Worm (Caenorhabditis elegans) whole organism, L3 larva: ENCODE data around the gene mlc-4.

Source experiments
- aly-2 ChIP-seq: fragments of 150-350 bp; optimal IDR thresholded peaks from 2 replicates; lab custom pipeline; 2014; ENCODE audit warnings: missing biosample characterization, missing genetic modification characterization
- ama-1 ChIP-seq: fragments of 150-350 bp; optimal IDR thresholded peaks from 2 replicates; lab custom pipeline; 2018
- ceh-28 ChIP-seq: fragments of 150-350 bp; optimal IDR thresholded peaks from 2 replicates; lab custom pipeline; 2014; ENCODE audit warnings: missing biosample characterization, missing genetic modification reagents, missing genetic modification characterization
- ceh-9 ChIP-seq: sonication (generic microtip); optimal IDR thresholded peaks from 2 replicates; lab custom pipeline; 2018; ENCODE audit warnings: missing biosample characterization, missing genetic modification characterization
- daf-12 ChIP-seq: fragments of 150-350 bp; optimal IDR thresholded peaks from 2 replicates; lab custom pipeline; 2014; ENCODE audit warnings: missing biosample characterization, missing genetic modification reagents, missing genetic modification characterization
- egl-27 ChIP-seq: sonication (generic microtip); optimal IDR thresholded peaks from 4 replicates; lab custom pipeline; 2017; ENCODE audit warnings: missing biosample characterization, missing genetic modification reagents, missing genetic modification characterization
- egl-5 ChIP-seq: fragments of 150-350 bp; optimal IDR thresholded peaks from 2 replicates; lab custom pipeline; 2017; ENCODE audit warnings: missing biosample characterization, missing genetic modification reagents, missing genetic modification characterization, inconsistent platforms
- elt-1 ChIP-seq: fragments of 150-350 bp; optimal IDR thresholded peaks from 2 replicates; lab custom pipeline; 2014; ENCODE audit warnings: missing biosample characterization, missing genetic modification characterization
- elt-2 ChIP-seq: sonication (generic microtip); optimal IDR thresholded peaks from 2 replicates; lab custom pipeline; 2016; ENCODE audit warnings: missing genetic modification reagents, mild to moderate bottlenecking, missing genetic modification characterization, missing compliant biosample characterization
- elt-3 ChIP-seq, 3 experiments: fragments of 150-350 bp in 1 of 3; sonication (generic microtip) in 2 of 3; optimal IDR thresholded peaks; 2 replicates in 2 of 3; 4 replicates in 1 of 3; lab custom pipeline; 2014 to 2017; ENCODE audit warnings: missing biosample characterization in 3 of 3, missing genetic modification characterization in 3 of 3
- eor-1 ChIP-seq, 2 experiments: fragments of 150-350 bp; optimal IDR thresholded peaks; 2 replicates each; lab custom pipeline; 2014 to 2018; ENCODE audit warnings: missing biosample characterization in 2 of 2, missing genetic modification characterization in 2 of 2
- fkh-2 ChIP-seq: fragments of 150-350 bp; optimal IDR thresholded peaks from 2 replicates; lab custom pipeline; 2014; ENCODE audit warnings: missing biosample characterization, missing genetic modification reagents, missing genetic modification characterization
- hmg-11 ChIP-seq: sonication (generic microtip); optimal IDR thresholded peaks from 2 replicates; lab custom pipeline; 2016; ENCODE audit warnings: missing genetic modification characterization, missing compliant biosample characterization
- jun-1 ChIP-seq: fragments of 150-350 bp; optimal IDR thresholded peaks from 2 replicates; lab custom pipeline; 2014; ENCODE audit warnings: missing biosample characterization, missing genetic modification reagents, missing genetic modification characterization
- lin-15B ChIP-seq: fragments of 150-350 bp; optimal IDR thresholded peaks from 2 replicates; lab custom pipeline; 2014; ENCODE audit warnings: missing biosample characterization, missing genetic modification characterization
- lin-39 ChIP-seq: fragments of 150-350 bp; optimal IDR thresholded peaks from 2 replicates; lab custom pipeline; 2018; ENCODE audit warnings: missing biosample characterization, missing genetic modification reagents, missing genetic modification characterization
- lsy-12 ChIP-seq: sonication (generic microtip); optimal IDR thresholded peaks from 2 replicates; lab custom pipeline; 2016; ENCODE audit warnings: mild to moderate bottlenecking, missing genetic modification characterization, missing compliant biosample characterization
- mml-1 ChIP-seq: fragments of 150-350 bp; sonication (generic microtip); optimal IDR thresholded peaks from 3 replicates; lab custom pipeline; 2014; ENCODE audit warnings: missing biosample characterization, missing genetic modification characterization
- nfya-1 ChIP-seq: sonication (generic microtip); optimal IDR thresholded peaks from 2 replicates; lab custom pipeline; 2017; ENCODE audit warnings: missing genetic modification characterization, mild to moderate bottlenecking, missing compliant biosample characterization, antibody characterized with exemption, moderate library complexity; ENCODE audit not compliant: insufficient read depth
- nhr-11 ChIP-seq: fragments of 150-350 bp; optimal IDR thresholded peaks from 2 replicates; lab custom pipeline; 2014; ENCODE audit warnings: missing biosample characterization, missing genetic modification characterization
- nhr-12 ChIP-seq: fragments of 150-350 bp; optimal IDR thresholded peaks from 2 replicates; lab custom pipeline; 2014; ENCODE audit warnings: missing biosample characterization, missing genetic modification characterization
- nhr-23 ChIP-seq: fragments of 150-350 bp; optimal IDR thresholded peaks from 2 replicates; lab custom pipeline; 2014; ENCODE audit warnings: missing biosample characterization, missing genetic modification reagents, missing genetic modification characterization
- nhr-237 ChIP-seq: fragments of 150-350 bp; optimal IDR thresholded peaks from 2 replicates; lab custom pipeline; 2014; ENCODE audit warnings: missing biosample characterization, missing genetic modification characterization
- nhr-25 ChIP-seq: sonication (generic microtip); optimal IDR thresholded peaks from 2 replicates; lab custom pipeline; 2017; ENCODE audit warnings: missing biosample characterization, missing genetic modification characterization
- nhr-28 ChIP-seq: fragments of 150-350 bp; optimal IDR thresholded peaks from 2 replicates; lab custom pipeline; 2014; ENCODE audit warnings: missing biosample characterization, missing genetic modification characterization
- nhr-43 ChIP-seq: sonication (generic microtip); optimal IDR thresholded peaks from 2 replicates; lab custom pipeline; 2016; ENCODE audit warnings: mild to moderate bottlenecking, missing genetic modification characterization, missing compliant biosample characterization; ENCODE audit not compliant: poor library complexity, severe bottlenecking
- nhr-67 ChIP-seq: fragments of 150-350 bp; optimal IDR thresholded peaks from 2 replicates; lab custom pipeline; 2014; ENCODE audit warnings: missing biosample characterization, missing genetic modification characterization
- nhr-76 ChIP-seq: fragments of 150-350 bp; sonication (generic microtip); optimal IDR thresholded peaks from 5 replicates; lab custom pipeline; 2014; ENCODE audit warnings: missing biosample characterization, missing genetic modification characterization
- pha-4 ChIP-seq: fragments of 150-350 bp; optimal IDR thresholded peaks from 2 replicates; lab custom pipeline; 2014; ENCODE audit warnings: missing biosample characterization, missing genetic modification reagents, missing genetic modification characterization
- sea-2 ChIP-seq: fragments of 150-350 bp; sonication (generic microtip); optimal IDR thresholded peaks from 4 replicates; lab custom pipeline; 2014; ENCODE audit warnings: missing biosample characterization, missing genetic modification reagents, missing genetic modification characterization
- snpc-4 ChIP-seq: fragments of 150-350 bp; optimal IDR thresholded peaks from 2 replicates; lab custom pipeline; 2014; ENCODE audit warnings: missing biosample characterization, missing genetic modification characterization
- unc-39 ChIP-seq: sonication (generic microtip); optimal IDR thresholded peaks from 4 replicates; lab custom pipeline; 2017; ENCODE audit warnings: missing biosample characterization, missing genetic modification characterization
- unc-62 ChIP-seq: fragments of 150-350 bp; sonication (generic microtip); optimal IDR thresholded peaks from 4 replicates; lab custom pipeline; 2014; ENCODE audit warnings: missing biosample characterization, missing genetic modification reagents, missing genetic modification characterization
- zag-1 ChIP-seq: fragments of 150-350 bp; optimal IDR thresholded peaks from 2 replicates; lab custom pipeline; 2014; ENCODE audit warnings: missing biosample characterization, missing genetic modification characterization
- ztf-4 ChIP-seq: fragments of 150-350 bp; optimal IDR thresholded peaks from 2 replicates; lab custom pipeline; 2014; ENCODE audit warnings: missing biosample characterization, missing genetic modification characterization

The mlc-4 gene

ce11 chrIII:3395874-3396467 lies 2.4 kb upstream of the mlc-4 start, which contains the start of gene cri-3 (continued):
- TF ChIP-seq jun-1 (tag; lab: Kevin White, UChicago) (no peak), eor-1 (tag; optimal IDR thresholded peaks at IDR 0.05; lab: Kevin White, UChicago) (no peak), hmg-11 (tag; lab: Kevin White, UChicago) (peak; percentile 63), aly-2 (tag; lab: Kevin White, UChicago) (no peak), nhr-43 (tag; lab: Kevin White, UChicago) (no peak), pha-4 (tag; lab: Kevin White, UChicago) (peak; percentile 22), ztf-4 (tag; lab: Kevin White, UChicago) (no peak), egl-5 (tag; lab: Kevin White, UChicago) (no peak)

ce11 chrIII:3395112-3395511 lies 1.5 kb upstream of the mlc-4 start:
- TF ChIP-seq lin-39 (tag; lab: Kevin White, UChicago) = no peak
- TF ChIP-seq unc-62 (GFP tag; lab: Kevin White, UChicago) = no peak
- TF ChIP-seq egl-5 (tag; lab: Kevin White, UChicago) = no peak
- peak; percentile 31 for TF ChIP-seq nhr-23 (tag; lab: Kevin White, UChicago)
- no peak for TF ChIP-seq nhr-237 (tag; lab: Kevin White, UChicago)
- TF ChIP-seq hmg-11 (tag; lab: Kevin White, UChicago) = no peak
- TF ChIP-seq nhr-28 (tag; lab: Kevin White, UChicago) = no peak
- peak; percentile 6 for TF ChIP-seq ama-1
- no peak for TF ChIP-seq elt-3 (tag; optimal IDR thresholded peaks at IDR 0.05; lab: Kevin White, UChicago)
- peak; percentile 63 for TF ChIP-seq ceh-28 (tag; lab: Kevin White, UChicago)
- no peak for TF ChIP-seq nhr-25 (tag; lab: Kevin White, UChicago)
- TF ChIP-seq egl-27 (tag; lab: Kevin White, UChicago) = no peak

- TF ChIP-seq nhr-43 (tag; lab: Kevin White, UChicago) (no peak), sea-2 (GFP tag; lab: Kevin White, UChicago) (no peak)
- TF ChIP-seq, all 47 proteins: peak for 0
These were observed 3.4 kb downstream of the mlc-4 start for ce11 chrIII:3390144-3390543.

ce11 chrIII:3389426-3390020 lies 4.1 kb downstream of the mlc-4 start, which contains the start of the genes elmd-1 and hecw-1:
Gene elmd-1 (plus strand): TSS chrIII:3389919.
Gene hecw-1 (minus strand): TSS chrIII:3389970.
- TF ChIP-seq fkh-2 (tag; lab: Kevin White, UChicago) = no peak
- TF ChIP-seq unc-62 (GFP tag; lab: Kevin White, UChicago) = no peak
- TF ChIP-seq nhr-23 (tag; lab: Kevin White, UChicago) = peak; percentile 4
- no peak for TF ChIP-seq nhr-237 (tag; lab: Kevin White, UChicago)
- peak; percentile 19 for TF ChIP-seq egl-27 (tag; lab: Kevin White, UChicago)
- TF ChIP-seq lin-39 (tag; lab: Kevin White, UChicago) = peak; percentile 37
- TF ChIP-seq egl-5 (tag; lab: Kevin White, UChicago) = no peak
- TF ChIP-seq nhr-11 = no peak
- no peak for TF ChIP-seq nhr-43 (tag; lab: Kevin White, UChicago)
- no peak for TF ChIP-seq mml-1 (tag; lab: Kevin White, UChicago)
- peak; percentile 61 for TF ChIP-seq elt-2 (tag; lab: Kevin White, UChicago)
- no peak for TF ChIP-seq nhr-76
- TF ChIP-seq lsy-12 (tag; lab: Kevin White, UChicago) = peak; percentile 7
- no peak for TF ChIP-seq nhr-28 (tag; lab: Kevin White, UChicago)
- TF ChIP-seq ztf-4 (tag; lab: Kevin White, UChicago) = no peak
- no peak for TF ChIP-seq elt-3 (tag; optimal IDR thresholded peaks at IDR 0.05; lab: Kevin White, UChicago)
- TF ChIP-seq nhr-25 (tag; lab: Kevin White, UChicago) = no peak
- no peak for TF ChIP-seq ceh-9
- TF ChIP-seq nfya-1 (tag; lab: Kevin White, UChicago) = peak; percentile 71
- TF ChIP-seq daf-12 (tag; lab: Kevin White, UChicago) = no peak
- TF ChIP-seq eor-1 (tag; optimal IDR thresholded peaks at IDR 0.05; lab: Kevin White, UChicago) = no peak
- no peak for TF ChIP-seq snpc-4 (tag; lab: Kevin White, UChicago)
- TF ChIP-seq elt-1 (tag; lab: Kevin White, UChicago) = no peak
- TF ChIP-seq ama-1 = no peak
- no peak for TF ChIP-seq unc-39 (tag; lab: Kevin White, UChicago)
- TF ChIP-seq hmg-11 (tag; lab: Kevin White, UChicago) = peak; percentile 19
- no peak for TF ChIP-seq nhr-12 (tag; lab: Kevin White, UChicago)
- TF ChIP-seq nhr-67 (tag; lab: Kevin White, UChicago) = no peak
- no peak for TF ChIP-seq pha-4 (tag; lab: Kevin White, UChicago)
- TF ChIP-seq jun-1 (tag; lab: Kevin White, UChicago) = peak; percentile 15
- peak; percentile 30 for TF ChIP-seq lin-15B (tag; lab: Kevin White, UChicago)
- no peak for TF ChIP-seq zag-1 (tag; lab: Kevin White, UChicago)
